Worm (Caenorhabditis elegans): ENCODE results near the gene M01H9.3.

- TF ChIP-seq him-1 (tag; optimal IDR thresholded peaks at IDR 0.05) (peak; percentile 71), W03F9.2 (tag; optimal IDR thresholded peaks at IDR 0.05) (peak; percentile 68)
Observed at ce11 chrIV:4513269-4513819, 36.5 kb upstream of the M01H9.3 start, which contains the start of gene sar-1.

Measured in whole organism, L4/young adult.